Fruit fly (Drosophila melanogaster) whole organism, wandering third instar larva: ENCODE results near the gene Pih1D1.

Experiments
- Abd-B ChIP-seq: fragments of >200 bp; optimal IDR thresholded peaks from 2 replicates; lab custom pipeline; 2017; ENCODE audit warnings: missing biosample characterization, missing genetic modification characterization
- CG9705 ChIP-seq: fragments of 200-800 bp; sonication (Bioruptor generic); optimal IDR thresholded peaks from 2 replicates; lab custom pipeline; 2018; ENCODE audit warnings: missing biosample characterization, mild to moderate bottlenecking, missing genetic modification characterization
- CrebA ChIP-seq: fragments of 200-800 bp; sonication (Bioruptor generic); optimal IDR thresholded peaks from 2 replicates; lab custom pipeline; 2016; ENCODE audit warnings: missing biosample characterization, mild to moderate bottlenecking, missing genetic modification characterization, borderline replicate concordance
- Dfd ChIP-seq: fragments of >200 bp; optimal IDR thresholded peaks from 2 replicates; lab custom pipeline; 2017; ENCODE audit warnings: missing biosample characterization, missing genetic modification characterization
- Dif ChIP-seq: fragments of 200-275, 200-300 bp; sonication (Bioruptor generic); optimal IDR thresholded peaks from 2 replicates; lab custom pipeline; 2018; ENCODE audit warnings: missing biosample characterization, missing genetic modification characterization; ENCODE audit not compliant: partially characterized antibody
- HLH106 ChIP-seq: fragments of 200-800 bp; optimal IDR thresholded peaks from 3 replicates; lab custom pipeline; 2019; ENCODE audit warnings: missing biosample characterization, mild to moderate bottlenecking, missing genetic modification characterization, moderate library complexity
- Hnf4 ChIP-seq: fragments of 200-800 bp; sonication (Bioruptor generic); optimal IDR thresholded peaks from 2 replicates; lab custom pipeline; 2016; ENCODE audit warnings: missing biosample characterization, mild to moderate bottlenecking, missing genetic modification characterization
- Hr78 ChIP-seq: fragments of >200 bp; optimal IDR thresholded peaks from 2 replicates; lab custom pipeline; 2017; ENCODE audit warnings: missing biosample characterization, missing genetic modification characterization
- Hr83 ChIP-seq: fragments of 200-300 bp; sonication (Bioruptor generic); optimal IDR thresholded peaks from 2 replicates; lab custom pipeline; 2016; ENCODE audit warnings: missing biosample characterization, mild to moderate bottlenecking, missing genetic modification characterization, moderate library complexity; ENCODE audit not compliant: poor library complexity, severe bottlenecking
- Jra ChIP-seq: sonication (Bioruptor generic); optimal IDR thresholded peaks from 2 replicates; lab custom pipeline; 2016; ENCODE audit warnings: missing biosample characterization, missing genetic modification characterization
- Myc ChIP-seq: fragments of >200 bp; optimal IDR thresholded peaks from 2 replicates; lab custom pipeline; 2017
- N ChIP-seq: fragments of >200 bp; optimal IDR thresholded peaks from 2 replicates; lab custom pipeline; 2018; ENCODE audit warnings: missing biosample characterization, missing external identifiers, missing genetic modification characterization
- OdsH ChIP-seq: fragments of 200-800 bp; sonication (Bioruptor generic); optimal IDR thresholded peaks from 2 replicates; lab custom pipeline; 2016; ENCODE audit warnings: missing biosample characterization, mild to moderate bottlenecking, missing genetic modification characterization
- Rel ChIP-seq, 2 experiments: fragments of 200-800 bp; sonication (Bioruptor generic) in 1 of 2; optimal IDR thresholded peaks; 2 replicates in 1 of 2; 3 replicates in 1 of 2; lab custom pipeline; 2016 to 2019; ENCODE audit warnings: mild to moderate bottlenecking in 2 of 2, missing biosample characterization in 2 of 2, missing genetic modification characterization in 2 of 2, moderate library complexity in 1 of 2
- Sp1 ChIP-seq: fragments of 200-800 bp; sonication (Bioruptor generic); optimal IDR thresholded peaks from 3 replicates; lab custom pipeline; 2019; ENCODE audit warnings: missing biosample characterization, mild to moderate bottlenecking, missing genetic modification characterization, moderate library complexity
- Vsx2 ChIP-seq: fragments of 200-300, 225-300 bp; sonication (Bioruptor generic); optimal IDR thresholded peaks from 2 replicates; lab custom pipeline; 2018; ENCODE audit warnings: missing biosample characterization, missing genetic modification characterization; ENCODE audit not compliant: partially characterized antibody
- br ChIP-seq: fragments of 200-800 bp; sonication (Bioruptor generic); optimal IDR thresholded peaks from 2 replicates; lab custom pipeline; 2016; ENCODE audit warnings: missing biosample characterization, missing genetic modification characterization
- dmrt93B ChIP-seq: fragments of 200-800 bp; sonication (Bioruptor generic); optimal IDR thresholded peaks from 2 replicates; lab custom pipeline; 2018; ENCODE audit warnings: missing biosample characterization, mild to moderate bottlenecking, missing genetic modification characterization
- dsf ChIP-seq: sonication (Bioruptor generic); optimal IDR thresholded peaks from 2 replicates; lab custom pipeline; 2016; ENCODE audit warnings: missing biosample characterization, missing genetic modification characterization, borderline replicate concordance
- foxo ChIP-seq, 2 experiments: fragments of 200-800 bp; sonication (Bioruptor generic); optimal IDR thresholded peaks; 2 replicates in 1 of 2; 3 replicates in 1 of 2; lab custom pipeline; 2016 to 2017; ENCODE audit warnings: missing biosample characterization in 2 of 2, missing genetic modification characterization in 2 of 2
- fru ChIP-seq: fragments of 200-800 bp; sonication (Bioruptor generic); optimal IDR thresholded peaks from 3 replicates; lab custom pipeline; 2016; ENCODE audit warnings: missing biosample characterization, mild to moderate bottlenecking, missing genetic modification characterization
- lola ChIP-seq: fragments of >200 bp; optimal IDR thresholded peaks from 2 replicates; lab custom pipeline; 2017; ENCODE audit warnings: missing biosample characterization, missing genetic modification characterization
- pan ChIP-seq: fragments of >200 bp; optimal IDR thresholded peaks from 2 replicates; lab custom pipeline; 2017
- psq ChIP-seq: fragments of 200-800 bp; sonication (Bioruptor generic); optimal IDR thresholded peaks from 3 replicates; lab custom pipeline; 2017; ENCODE audit warnings: missing biosample characterization, mild to moderate bottlenecking, missing genetic modification characterization, moderate library complexity
- sage ChIP-seq: fragments of 200-800 bp; sonication (Bioruptor generic); optimal IDR thresholded peaks from 2 replicates; lab custom pipeline; 2016; ENCODE audit warnings: missing biosample characterization, mild to moderate bottlenecking, missing genetic modification characterization
- sv ChIP-seq: fragments of 200-800 bp; sonication (Bioruptor generic); optimal IDR thresholded peaks from 3 replicates; lab custom pipeline; 2016; ENCODE audit warnings: missing biosample characterization, missing genetic modification characterization
- usp ChIP-seq: fragments of >200 bp; optimal IDR thresholded peaks from 2 replicates; lab custom pipeline; 2017; ENCODE audit warnings: missing biosample characterization, missing genetic modification characterization
- woc ChIP-seq: sonication (Bioruptor generic); optimal IDR thresholded peaks from 2 replicates; lab custom pipeline; 2016; ENCODE audit warnings: missing biosample characterization, mild to moderate bottlenecking, missing genetic modification characterization

The Pih1D1 gene

DNA sequence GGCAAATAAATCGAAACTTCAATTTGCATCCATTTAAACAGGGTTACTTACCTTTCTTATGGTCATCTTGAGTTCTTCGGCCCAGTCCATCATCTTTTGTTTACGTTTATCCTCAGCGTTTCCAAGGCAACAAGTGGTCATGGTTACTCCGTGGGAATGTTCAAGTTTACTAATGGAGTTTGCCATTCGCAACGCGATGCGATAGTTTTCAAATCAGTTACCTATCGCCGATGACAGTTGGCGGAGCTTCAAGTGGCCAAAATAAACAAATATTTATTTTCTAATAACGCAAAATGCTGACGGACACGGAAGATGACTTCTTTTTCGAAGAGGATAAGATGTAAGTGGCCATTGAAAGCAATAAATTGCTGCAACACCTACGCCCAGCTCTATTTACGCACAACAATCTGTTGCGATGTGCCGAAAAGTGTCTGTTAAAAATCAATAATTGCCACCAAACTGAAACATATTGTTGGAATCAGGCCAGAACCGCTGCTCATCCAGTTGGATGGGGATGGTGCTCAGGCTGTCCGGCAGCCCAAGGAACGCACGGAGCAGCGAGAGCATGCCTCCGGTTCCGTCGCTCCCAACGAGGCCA lies 26.7 kb downstream of the Pih1D1 start, which contains the start of the genes IFT43 and PICK1:
IFT43 (minus strand) TSS at position 166 of the 598 bp plus-strand sequence.
PICK1 (plus strand) TSS at position 211 of the 598 bp plus-strand sequence.
- TF ChIP-seq N (GFP tag; lab: Kevin White, UChicago) (no peak), fru (GFP tag; lab: Kevin White, UChicago) (no peak), Hr83 (peak; percentile 16)

DNA sequence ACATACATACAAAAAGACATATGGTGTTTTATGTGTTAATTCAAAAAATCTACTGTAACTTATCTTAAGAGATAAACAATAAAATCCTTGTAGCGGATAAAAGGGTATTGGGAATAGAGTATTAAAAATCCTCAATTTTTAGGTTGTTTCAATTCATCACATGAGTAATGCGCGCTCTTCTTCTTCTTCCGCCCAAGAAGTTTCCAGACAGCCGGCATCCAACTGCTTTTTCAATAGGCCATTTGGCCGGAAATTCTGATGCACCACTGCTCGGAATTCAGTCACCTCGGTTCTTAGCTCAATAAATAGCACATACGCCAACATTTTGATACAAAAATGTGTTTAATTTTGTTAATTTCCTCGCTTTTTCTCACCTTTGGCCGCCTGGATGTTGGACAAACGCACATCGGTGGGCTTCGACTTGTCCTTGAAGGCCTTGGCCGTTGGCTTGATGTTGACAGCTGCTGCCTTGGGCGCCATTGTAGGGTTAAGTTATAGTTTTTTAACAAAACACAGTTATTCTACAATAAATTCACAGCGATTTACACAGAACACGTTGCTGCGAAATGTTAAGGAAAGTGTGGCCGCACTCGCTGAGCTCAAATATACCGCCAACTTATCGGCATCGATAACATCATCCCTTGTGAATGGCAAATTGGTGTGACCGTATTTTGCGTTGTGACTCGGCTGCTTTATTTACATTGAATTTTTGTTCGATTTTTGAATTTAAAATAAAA lies 29.1 kb downstream of the Pih1D1 start, which contains the start of the genes CCT4 and CG6153:
CCT4 (minus strand) TSS at position 592 of the 737 bp plus-strand sequence.
CG6153 (plus strand) TSS at position 651 of the 737 bp plus-strand sequence.
- no peak for TF ChIP-seq Hr78 (GFP tag; lab: Kevin White, UChicago)
- TF ChIP-seq Myc, result peak; percentile 35

DNA sequence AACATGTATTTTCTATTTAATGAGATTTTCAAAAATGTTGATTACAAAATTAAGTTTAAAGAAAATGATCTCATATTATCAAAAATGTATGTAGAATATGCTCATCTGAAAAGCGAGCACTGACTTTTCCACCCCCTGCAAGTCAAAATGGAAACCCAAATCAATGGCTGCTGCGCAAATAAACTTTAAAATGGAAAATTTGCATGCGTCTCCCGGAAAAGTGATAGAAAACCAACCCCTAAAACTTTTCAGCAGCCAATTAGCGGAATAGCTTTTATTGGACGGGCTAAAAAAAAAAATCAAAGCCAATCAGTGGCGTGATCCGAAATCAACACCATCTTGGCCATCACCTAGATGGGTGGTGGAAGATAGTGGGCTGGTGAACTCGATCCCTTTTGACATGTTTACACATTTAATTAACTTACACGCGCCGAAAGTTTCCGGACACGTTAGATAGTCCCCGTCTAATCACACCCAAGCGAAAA lies 32.3 kb downstream of the Pih1D1 start:
- TF ChIP-seq pan (no peak), br (GFP tag; lab: Kevin White, UChicago) (no peak), Dif (GFP tag; lab: Kevin White, UChicago) (no peak), HLH106 (tag; lab: Kevin White, UChicago) (no peak), OdsH (GFP tag; lab: Kevin White, UChicago) (no peak), lola (no peak), Hr83 (no peak), woc (GFP tag; lab: Kevin White, UChicago) (no peak), Rel (GFP tag; optimal IDR thresholded peaks at IDR 0.05; lab: Kevin White, UChicago) (no peak), Rel (tag; optimal IDR thresholded peaks at IDR 0.05; lab: Kevin White, UChicago) (no peak), fru (GFP tag; lab: Kevin White, UChicago) (no peak), Hnf4 (no peak), CrebA (no peak), sage (no peak), psq (no peak), Vsx2 (GFP tag; lab: Kevin White, UChicago) (no peak), Abd-B (no peak), sv (GFP tag; lab: Kevin White, UChicago) (no peak), Dfd (GFP tag; lab: Kevin White, UChicago) (no peak), Myc (no peak), Hr78 (GFP tag; lab: Kevin White, UChicago) (no peak)
- TF ChIP-seq, all 38 proteins: peak for 0

DNA sequence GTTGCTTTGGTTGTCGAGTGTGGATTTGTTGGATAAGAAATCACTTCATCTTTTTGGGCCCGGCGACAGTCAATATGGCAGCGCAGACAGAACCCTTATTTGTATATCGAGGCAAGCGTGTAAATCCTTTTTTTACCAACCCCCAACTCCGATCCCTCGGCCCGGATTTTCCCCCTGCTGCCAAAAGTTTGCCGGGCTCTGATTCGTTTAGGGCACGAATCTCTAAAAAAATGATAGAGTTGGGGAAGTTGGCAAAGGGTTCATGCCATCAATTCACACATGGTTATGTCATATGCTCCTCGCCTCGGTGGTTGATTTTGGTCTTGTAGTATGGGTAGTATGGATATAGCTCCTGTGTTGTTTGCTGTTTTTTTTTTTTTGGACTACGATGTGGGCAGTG lies 34.8 kb downstream of the Pih1D1 start:
- TF ChIP-seq OdsH (GFP tag; lab: Kevin White, UChicago), result no peak
- TF ChIP-seq Dif (GFP tag; lab: Kevin White, UChicago), result no peak
- no peak for TF ChIP-seq lola
- TF ChIP-seq CrebA, result no peak
- TF ChIP-seq dmrt93B (GFP tag; lab: Kevin White, UChicago), result no peak
- no peak for TF ChIP-seq Hr78 (GFP tag; lab: Kevin White, UChicago)

DNA sequence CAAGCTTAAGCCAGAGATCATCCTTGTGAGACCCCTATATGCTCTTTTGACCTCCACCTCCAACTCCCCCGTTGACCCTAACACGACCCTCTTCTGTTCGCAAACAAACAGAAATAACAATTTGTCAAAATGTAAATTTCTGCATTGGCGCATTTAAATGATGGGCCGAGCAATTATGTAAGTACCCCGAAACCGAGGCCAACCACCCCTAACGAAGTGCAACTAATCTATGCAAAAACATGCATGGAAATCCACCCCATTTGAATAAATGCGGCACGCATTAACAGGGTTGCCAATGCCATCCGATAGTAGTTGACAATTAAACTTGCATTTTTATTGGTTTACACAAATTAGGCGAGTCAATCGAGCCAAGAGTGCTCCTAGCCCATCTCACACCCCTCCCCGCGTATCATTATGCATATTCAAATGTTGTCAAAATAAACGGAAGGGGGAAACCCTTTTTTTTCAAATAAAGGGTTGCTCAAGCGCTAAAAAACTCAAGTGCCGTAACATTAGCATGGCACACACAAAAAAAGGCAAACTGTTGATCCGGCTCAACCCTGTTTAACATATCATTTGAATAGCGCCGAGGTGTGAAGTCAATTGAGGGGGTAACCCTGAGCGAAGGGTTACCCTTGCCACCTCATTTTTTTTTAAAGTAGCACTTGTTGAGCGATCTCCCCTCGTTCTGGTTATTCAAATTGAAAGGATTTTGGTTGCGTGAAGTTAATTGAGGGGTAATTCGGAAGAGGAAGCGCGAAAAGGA lies 39.9 kb downstream of the Pih1D1 start:
- no peak for TF ChIP-seq foxo (GFP tag; optimal IDR thresholded peaks at IDR 0.05; lab: Kevin White, UChicago)
- TF ChIP-seq Jra, result no peak
- TF ChIP-seq Hnf4, result no peak
- no peak for TF ChIP-seq usp (GFP tag; lab: Kevin White, UChicago)
- TF ChIP-seq CrebA, result no peak
- TF ChIP-seq Sp1, result no peak
- no peak for TF ChIP-seq sv (GFP tag; lab: Kevin White, UChicago)
- TF ChIP-seq CG9705 (GFP tag; lab: Kevin White, UChicago), result no peak
- no peak for TF ChIP-seq dsf
